Fruit fly (Drosophila melanogaster) whole organism, embryonic: Measurements from ENCODE around the gene CG12123.

Source experiments
- Ada2b ChIP-seq: fragments of 200-800 bp; sonication (Bioruptor generic); IDR thresholded peaks from 2 replicates; pipeline ENCODE4 v1.3.6; 2022; ENCODE audit warnings: missing biosample characterization, missing genetic modification characterization
- Bdp1 ChIP-seq: fragments of 200-800 bp; sonication (Bioruptor generic); optimal IDR thresholded peaks from 3 replicates; lab custom pipeline; 2016; ENCODE audit warnings: missing biosample characterization, missing genetic modification characterization
- Bgb ChIP-seq: fragments of 200-800 bp; sonication (Bioruptor generic); IDR thresholded peaks from 2 replicates; pipeline ENCODE4 v1.3.6; 2022; ENCODE audit warnings: missing biosample characterization, missing genetic modification characterization; ENCODE audit not compliant: partially characterized antibody
- Bteb2 ChIP-seq: fragments of 200-800 bp; sonication (Bioruptor generic); optimal IDR thresholded peaks from 2 replicates; lab custom pipeline; 2016; ENCODE audit warnings: missing biosample characterization, missing genetic modification characterization
- CG11085 ChIP-seq: fragments of 200-800 bp; sonication (Bioruptor generic); IDR thresholded peaks from 2 replicates; pipeline ENCODE4 v1.3.6; 2022; ENCODE audit warnings: missing biosample characterization, missing genetic modification characterization
- CG11247 ChIP-seq: fragments of 200-800 bp; sonication (Bioruptor generic); IDR thresholded peaks from 2 replicates; pipeline ENCODE4 v1.3.6; 2022; ENCODE audit warnings: missing biosample characterization, missing genetic modification characterization
- CG12071 ChIP-seq: fragments of 200-800 bp; sonication (Bioruptor generic); optimal IDR thresholded peaks from 3 replicates; lab custom pipeline; 2018; ENCODE audit warnings: missing biosample characterization, mild to moderate bottlenecking, missing genetic modification characterization
- CG13624 ChIP-seq: fragments of 200-800 bp; sonication (Bioruptor generic); optimal IDR thresholded peaks from 2 replicates; lab custom pipeline; 2016; ENCODE audit warnings: missing biosample characterization, missing genetic modification characterization
- CG14710 ChIP-seq: fragments of 200-800 bp; sonication (Bioruptor generic); optimal IDR thresholded peaks from 3 replicates; lab custom pipeline; 2019; ENCODE audit warnings: missing biosample characterization, mild to moderate bottlenecking, missing genetic modification characterization, moderate library complexity
- CG1647 ChIP-seq: fragments of 200-800 bp; sonication (Bioruptor generic); optimal IDR thresholded peaks from 3 replicates; lab custom pipeline; 2016; ENCODE audit warnings: missing biosample characterization, missing genetic modification characterization
- CG1792 ChIP-seq: fragments of 200-800 bp; sonication (Bioruptor generic); optimal IDR thresholded peaks from 2 replicates; lab custom pipeline; 2016; ENCODE audit warnings: missing biosample characterization, missing genetic modification characterization
- CG2120 ChIP-seq: fragments of 200-800 bp; sonication (Bioruptor generic); optimal IDR thresholded peaks from 3 replicates; lab custom pipeline; 2016; ENCODE audit warnings: missing biosample characterization, missing genetic modification characterization
- CG30403 ChIP-seq: fragments of 200-800 bp; sonication (Bioruptor generic); optimal IDR thresholded peaks from 3 replicates; lab custom pipeline; 2016; ENCODE audit warnings: missing biosample characterization, missing genetic modification characterization
- CG31365 ChIP-seq: fragments of 200-800 bp; sonication (Bioruptor generic); optimal IDR thresholded peaks from 2 replicates; lab custom pipeline; 2018; ENCODE audit warnings: missing biosample characterization, mild to moderate bottlenecking, missing genetic modification characterization
- CG4404 ChIP-seq: fragments of 200-800 bp; sonication (Bioruptor generic); IDR thresholded peaks from 2 replicates; pipeline ENCODE4 v1.3.6; 2022; ENCODE audit warnings: missing biosample characterization, missing genetic modification characterization
- CG4707 ChIP-seq: fragments of 200-800 bp; sonication (Bioruptor generic); optimal IDR thresholded peaks from 2 replicates; lab custom pipeline; 2018; ENCODE audit warnings: missing biosample characterization, mild to moderate bottlenecking, missing genetic modification characterization, moderate library complexity
- CG6689 ChIP-seq: fragments of 200-800 bp; sonication (Bioruptor generic); IDR thresholded peaks from 2 replicates; pipeline ENCODE4 v1.3.6; 2022; ENCODE audit warnings: missing biosample characterization, missing genetic modification characterization
- CG7963 ChIP-seq: fragments of 200-800 bp; sonication (Bioruptor generic); IDR thresholded peaks from 3 replicates; pipeline ENCODE4 v1.3.6; 2022; ENCODE audit warnings: missing biosample characterization, missing genetic modification characterization; ENCODE audit not compliant: partially characterized antibody
- CG8924 ChIP-seq: fragments of 200-800 bp; optimal IDR thresholded peaks from 3 replicates; lab custom pipeline; 2019; ENCODE audit warnings: missing biosample characterization, mild to moderate bottlenecking, missing genetic modification characterization, moderate library complexity
- CG9437 ChIP-seq: fragments of 200-800 bp; sonication (Bioruptor generic); optimal IDR thresholded peaks from 2 replicates; lab custom pipeline; 2018; ENCODE audit warnings: missing biosample characterization, mild to moderate bottlenecking, missing genetic modification characterization
- Chrac-16 ChIP-seq: fragments of 200-800 bp; sonication (Bioruptor generic); optimal IDR thresholded peaks from 3 replicates; lab custom pipeline; 2016; ENCODE audit warnings: missing biosample characterization, missing genetic modification characterization
- Eip74EF ChIP-seq, 2 experiments: fragments of 200-800 bp in 1 of 2; fragments of >200 bp in 1 of 2; sonication (Bioruptor generic) in 1 of 2; optimal IDR thresholded peaks; 2 replicates each; lab custom pipeline; 2017 to 2019; ENCODE audit warnings: missing biosample characterization in 2 of 2, missing genetic modification characterization in 2 of 2, mild to moderate bottlenecking in 1 of 2, moderate library complexity in 1 of 2
- Hmr ChIP-seq: fragments of 200-800 bp; sonication (Bioruptor generic); optimal IDR thresholded peaks from 3 replicates; lab custom pipeline; 2017; ENCODE audit warnings: mild to moderate bottlenecking, missing biosample characterization, missing genetic modification reagents, missing genetic modification characterization
- Kr ChIP-seq: fragments of 200-800 bp; sonication (Bioruptor generic); optimal IDR thresholded peaks from 2 replicates; lab custom pipeline; 2017; ENCODE audit warnings: missing biosample characterization, mild to moderate bottlenecking, missing genetic modification characterization
- Nf-YB ChIP-seq: fragments of 200-800 bp; sonication (Bioruptor generic); optimal IDR thresholded peaks from 3 replicates; lab custom pipeline; 2019; ENCODE audit warnings: missing biosample characterization, mild to moderate bottlenecking, missing genetic modification characterization, moderate library complexity
- Nf-YC ChIP-seq: fragments of 200-800 bp; optimal IDR thresholded peaks from 3 replicates; lab custom pipeline; 2019; ENCODE audit warnings: missing biosample characterization, mild to moderate bottlenecking, missing genetic modification characterization, moderate library complexity
- Oli ChIP-seq: fragments of 200-800 bp; sonication (Bioruptor generic); optimal IDR thresholded peaks from 2 replicates; lab custom pipeline; 2018; ENCODE audit warnings: missing biosample characterization, mild to moderate bottlenecking, missing genetic modification characterization, moderate library complexity
- Ptx1 ChIP-seq: fragments of 200-800 bp; sonication (Bioruptor generic); IDR thresholded peaks from 2 replicates; pipeline ENCODE4 v1.3.6; 2022; ENCODE audit warnings: missing biosample characterization, missing genetic modification characterization
- Vsx1 ChIP-seq: fragments of 200-800 bp; sonication (Bioruptor generic); optimal IDR thresholded peaks from 2 replicates; lab custom pipeline; 2017; ENCODE audit warnings: missing biosample characterization, mild to moderate bottlenecking, missing genetic modification characterization, missing genetic modification reagents
- YL-1 ChIP-seq: fragments of 200-800 bp; sonication (Bioruptor generic); optimal IDR thresholded peaks from 3 replicates; lab custom pipeline; 2017; ENCODE audit warnings: missing biosample characterization, mild to moderate bottlenecking, missing genetic modification characterization
- ci ChIP-seq: fragments of 200-800 bp; sonication (Bioruptor generic); IDR thresholded peaks from 3 replicates; pipeline ENCODE4 v1.3.6; 2022; ENCODE audit warnings: missing biosample characterization, missing genetic modification characterization
- crp ChIP-seq, 2 experiments: fragments of 200-800 bp; sonication (Bioruptor generic); optimal IDR thresholded peaks; 2 replicates in 1 of 2; 3 replicates in 1 of 2; lab custom pipeline; 2017; ENCODE audit warnings: missing biosample characterization in 2 of 2, missing genetic modification characterization in 2 of 2, mild to moderate bottlenecking in 1 of 2, moderate library complexity in 1 of 2
- dmrt11E ChIP-seq: fragments of 200-800 bp; sonication (Bioruptor generic); optimal IDR thresholded peaks from 3 replicates; lab custom pipeline; 2018; ENCODE audit warnings: missing biosample characterization, mild to moderate bottlenecking, missing genetic modification characterization, moderate library complexity
- fd96Cb ChIP-seq: fragments of 200-800 bp; sonication (Bioruptor generic); optimal IDR thresholded peaks from 2 replicates; lab custom pipeline; 2018; ENCODE audit warnings: missing biosample characterization, mild to moderate bottlenecking, missing genetic modification characterization, moderate library complexity
- fru ChIP-seq: fragments of >200 bp; optimal IDR thresholded peaks from 2 replicates; lab custom pipeline; 2017
- fu2 ChIP-seq: fragments of 200-800 bp; sonication (Bioruptor generic); optimal IDR thresholded peaks from 2 replicates; lab custom pipeline; 2016; ENCODE audit warnings: missing biosample characterization, missing genetic modification characterization
- gcm2 ChIP-seq: fragments of 200-800 bp; sonication (Bioruptor generic); optimal IDR thresholded peaks from 2 replicates; lab custom pipeline; 2016; ENCODE audit warnings: missing biosample characterization, missing genetic modification characterization
- jigr1 ChIP-seq: fragments of 200-800 bp; sonication (Bioruptor generic); IDR thresholded peaks from 3 replicates; pipeline ENCODE4 v1.3.6; 2022; ENCODE audit warnings: missing biosample characterization, missing genetic modification characterization
- ken ChIP-seq: fragments of 200-800 bp; sonication (Bioruptor generic); IDR thresholded peaks from 3 replicates; pipeline ENCODE4 v1.3.6; 2022; ENCODE audit warnings: missing biosample characterization, missing genetic modification characterization
- lov ChIP-seq, 2 experiments: fragments of 200-800 bp in 1 of 2; fragments of >200 bp in 1 of 2; sonication (Bioruptor generic) in 1 of 2; IDR thresholded peaks in 1 of 2; optimal IDR thresholded peaks in 1 of 2; 2 replicates in 1 of 2; 3 replicates in 1 of 2; pipeline versions ENCODE4 v1.3.6 to Lab custom; 2017 to 2022; ENCODE audit warnings: missing biosample characterization in 1 of 2, missing genetic modification characterization in 1 of 2
- nau ChIP-seq: fragments of 200-800 bp; sonication (Bioruptor generic); optimal IDR thresholded peaks from 3 replicates; lab custom pipeline; 2017; ENCODE audit warnings: missing biosample characterization, mild to moderate bottlenecking, missing genetic modification characterization, missing genetic modification reagents
- odd ChIP-seq: fragments of 200-800 bp; sonication (Bioruptor generic); optimal IDR thresholded peaks from 2 replicates; lab custom pipeline; 2017; ENCODE audit warnings: missing biosample characterization, mild to moderate bottlenecking, missing genetic modification characterization
- shn ChIP-seq: fragments of 200-800 bp; sonication (Bioruptor generic); optimal IDR thresholded peaks from 3 replicates; lab custom pipeline; 2016; ENCODE audit warnings: missing biosample characterization, missing genetic modification characterization
- sim ChIP-seq: fragments of 200-800 bp; sonication (Bioruptor generic); IDR thresholded peaks from 2 replicates; pipeline ENCODE4 v1.3.6; 2022; ENCODE audit warnings: missing biosample characterization, missing genetic modification characterization
- stc ChIP-seq: fragments of 200-800 bp; sonication (Bioruptor generic); IDR thresholded peaks from 2 replicates; pipeline ENCODE4 v1.3.6; 2022; ENCODE audit warnings: missing biosample characterization, missing genetic modification characterization
- tap ChIP-seq: fragments of 200-800 bp; optimal IDR thresholded peaks from 3 replicates; lab custom pipeline; 2019; ENCODE audit warnings: missing biosample characterization, mild to moderate bottlenecking, missing genetic modification characterization, moderate library complexity
- tna ChIP-seq: fragments of 200-800 bp; sonication (Bioruptor generic); IDR thresholded peaks from 2 replicates; pipeline ENCODE4 v1.3.6; 2022; ENCODE audit warnings: missing biosample characterization, missing genetic modification characterization; ENCODE audit not compliant: partially characterized antibody
- z ChIP-seq: fragments of 200-800 bp; sonication (Bioruptor generic); IDR thresholded peaks from 3 replicates; pipeline ENCODE4 v1.3.6; 2022; ENCODE audit warnings: missing biosample characterization, missing genetic modification characterization

The CG12123 gene

DNA sequence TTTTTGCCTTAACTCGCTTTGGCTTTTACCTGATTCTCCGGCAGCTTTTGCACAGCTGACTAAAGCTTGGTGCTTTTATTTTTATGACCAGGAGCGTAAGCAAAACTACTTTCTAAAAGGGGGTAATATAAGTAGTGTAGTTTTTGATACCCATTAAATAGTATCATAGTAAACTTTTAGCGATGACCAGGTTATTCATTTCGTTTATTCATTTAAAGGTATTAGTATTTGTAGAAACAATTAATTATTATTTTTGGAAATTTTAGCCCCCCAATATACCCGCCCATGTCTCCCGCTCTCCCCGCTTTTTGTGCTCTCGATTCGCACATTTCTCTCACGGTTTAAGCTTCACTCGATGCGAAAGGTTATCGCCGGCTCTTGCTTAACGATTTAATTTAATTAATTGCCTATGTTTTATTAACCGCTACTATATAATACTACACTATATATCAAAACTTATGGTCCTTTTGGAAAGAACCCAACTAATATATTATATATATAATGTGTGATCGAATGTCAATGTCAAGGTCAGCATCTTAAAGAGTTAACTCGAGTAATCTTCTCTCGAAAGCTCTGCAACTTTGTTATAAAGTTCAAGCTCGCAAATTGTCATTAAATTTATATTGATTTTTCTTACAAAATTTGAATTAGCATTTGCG is 22.4 kb upstream of the CG12123 start, which contains the start of gene Sptr (continued):
- peak; percentile 82 for TF ChIP-seq Bteb2 (GFP tag; lab: Kevin White, UChicago)
- peak; percentile 55 for TF ChIP-seq Bdp1 (GFP tag; lab: Kevin White, UChicago)
- peak; percentile 50; the same call in 2 of the 3 replicates for TF ChIP-seq jigr1
- peak; percentile 84 for TF ChIP-seq CG13624 (GFP tag; lab: Kevin White, UChicago)
- TF ChIP-seq CG9437 = peak; percentile 68
- peak; percentile 64 for TF ChIP-seq fu2
- TF ChIP-seq ken (GFP tag; lab: Robert Waterston, UW) = peak; percentile 78
- peak; percentile 29; the same call in 1 of the 2 replicates for TF ChIP-seq sim (GFP tag; lab: Robert Waterston, UW)
- peak; percentile 80 for TF ChIP-seq Nf-YC (tag; lab: Kevin White, UChicago)
- no peak for TF ChIP-seq CG7963 (GFP tag; lab: Robert Waterston, UW)
- TF ChIP-seq ci (GFP tag; lab: Robert Waterston, UW) = peak; percentile 88
- peak in 1 of 2 experiments; percentile 69 for TF ChIP-seq crp (GFP tag; optimal IDR thresholded peaks at IDR 0.05; lab: Kevin White, UChicago)
- peak; percentile 96 for TF ChIP-seq CG2120 (GFP tag; lab: Kevin White, UChicago)
- peak; percentile 90 for TF ChIP-seq CG30403 (GFP tag; lab: Kevin White, UChicago)
- TF ChIP-seq CG4707 = peak; percentile 23
- no peak for TF ChIP-seq gcm2 (GFP tag; lab: Kevin White, UChicago)
- peak; percentile 92 for TF ChIP-seq Ada2b (GFP tag; lab: Robert Waterston, UW)
- TF ChIP-seq shn = peak; percentile 23
- peak; percentile 69 for TF ChIP-seq fd96Cb (tag; lab: Kevin White, UChicago)
- TF ChIP-seq CG1647 (GFP tag; lab: Kevin White, UChicago) = peak; percentile 63
- TF ChIP-seq Kr (GFP tag; lab: Kevin White, UChicago) = no peak
- no peak for TF ChIP-seq fru (lab: Kevin White, UChicago)
- peak; percentile 83 for TF ChIP-seq CG11085 (GFP tag; lab: Robert Waterston, UW)
- TF ChIP-seq CG8924 (tag; lab: Kevin White, UChicago) = peak; percentile 90
- no peak for TF ChIP-seq lov (optimal IDR thresholded peaks at IDR 0.05; lab: Kevin White, UChicago)
- 0 out of 3 replicates have a peak, but pooled peaks have one; percentile 26 for TF ChIP-seq lov (GFP tag; IDR thresholded peaks at IDR 0.05; lab: Robert Waterston, UW)
- TF ChIP-seq CG4404 (GFP tag; lab: Robert Waterston, UW) = peak; percentile 65
- TF ChIP-seq tap (tag; lab: Kevin White, UChicago) = peak; percentile 86
- TF ChIP-seq CG6689 = peak; percentile 89
- TF ChIP-seq CG12071 (GFP tag; lab: Kevin White, UChicago) = peak; percentile 73
- TF ChIP-seq CG1792 = peak; percentile 58
- TF ChIP-seq Oli (tag; lab: Kevin White, UChicago) = peak; percentile 86
- TF ChIP-seq Eip74EF (GFP tag; optimal IDR thresholded peaks at IDR 0.05; lab: Kevin White, UChicago) = peak in 1 of 2 experiments; percentile 82
- TF ChIP-seq odd (GFP tag; lab: Kevin White, UChicago) = peak; percentile 86
- peak; percentile 69 for TF ChIP-seq Vsx1 (GFP tag; lab: Kevin White, UChicago)
- TF ChIP-seq Ptx1 (GFP tag; lab: Robert Waterston, UW) = peak; percentile 90
- TF ChIP-seq YL-1 = peak; percentile 43
- no peak for TF ChIP-seq z (GFP tag; lab: Robert Waterston, UW)
- TF ChIP-seq Nf-YB (GFP tag; lab: Kevin White, UChicago) = peak; percentile 68
- peak; percentile 38 for TF ChIP-seq CG14710
- peak; percentile 80 for TF ChIP-seq nau (GFP tag; lab: Kevin White, UChicago)
- TF ChIP-seq CG11247 (GFP tag; lab: Robert Waterston, UW) = peak; percentile 86
- peak; percentile 72 for TF ChIP-seq Chrac-16
- TF ChIP-seq tna (GFP tag; lab: Robert Waterston, UW) = no peak
- peak; percentile 55 for TF ChIP-seq CG31365 (tag; lab: Kevin White, UChicago)
- TF ChIP-seq Bgb (GFP tag; lab: Robert Waterston, UW) = no peak
- no peak for TF ChIP-seq dmrt11E (tag; lab: Kevin White, UChicago)
- peak; percentile 93 for TF ChIP-seq stc (GFP tag; lab: Robert Waterston, UW)
- peak; percentile 96 for TF ChIP-seq Hmr
